Fruit fly (Drosophila melanogaster) Kc167 (cell line): ENCODE data around the gene CG7968.

Experiments used
- Myc ChIP-seq: fragments of >200 bp; optimal IDR thresholded peaks from 2 replicates; lab custom pipeline; 2017; ENCODE audit warnings: missing external identifiers
- insv ChIP-seq: fragments of >200 bp; optimal IDR thresholded peaks from 3 replicates; lab custom pipeline; 2018; ENCODE audit warnings: missing external identifiers
- psq ChIP-seq: fragments of >200 bp; optimal IDR thresholded peaks from 2 replicates; lab custom pipeline; 2017; ENCODE audit warnings: missing external identifiers

DNA sequence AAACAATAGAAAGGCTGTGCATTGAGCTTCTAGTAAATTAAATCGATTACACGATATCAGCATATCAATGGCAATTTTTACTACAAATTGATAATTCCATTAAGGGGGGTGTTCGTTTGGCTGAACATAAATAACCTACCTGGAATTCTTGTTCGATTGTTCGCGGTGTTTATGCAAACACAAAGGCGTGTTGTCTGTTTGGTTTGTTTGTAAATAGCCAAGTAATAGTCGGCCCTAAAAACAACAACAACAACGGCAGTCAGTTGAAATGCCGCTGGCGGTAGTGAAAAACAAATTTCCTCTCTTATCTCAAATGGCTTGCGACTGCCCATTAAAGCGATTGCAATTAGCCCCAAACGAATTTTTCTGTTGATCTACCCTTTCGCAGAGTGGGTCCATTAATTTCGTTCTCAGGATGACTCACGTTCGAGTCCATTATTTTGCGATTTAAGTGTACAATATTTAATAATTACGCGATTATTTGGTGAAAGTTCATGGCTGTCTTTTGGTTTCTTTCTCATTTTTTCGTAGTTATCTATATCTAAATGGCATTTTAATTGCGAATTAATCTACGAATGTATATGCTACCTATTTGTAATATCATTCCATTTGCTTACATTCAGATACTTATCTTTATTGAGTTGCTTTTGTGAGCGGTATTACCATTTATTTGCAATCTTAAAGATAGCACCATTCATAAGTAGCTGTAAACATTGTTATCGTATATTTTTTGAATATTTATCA lies 10.4 kb upstream of the CG7968 start:
- no peak for TF ChIP-seq psq (lab: Kevin White, UChicago)
- TF ChIP-seq Myc, result no peak
- no peak for TF ChIP-seq insv (lab: Kevin White, UChicago)
